Fruit fly (Drosophila melanogaster): ENCODE data around the gene CG42353.

Gene CG42353

dm6 chrX:16090179-16091144, 14.3 kb downstream of the CG42353 start (continued):
- TF ChIP-seq CkIIα-i1 (GFP tag; IDR thresholded peaks at IDR 0.05) (0 out of 2 replicates have a peak, but pooled peaks have one; percentile 58), Mes4 (GFP tag; optimal IDR thresholded peaks at IDR 0.05) (peak; percentile 72), CG1647 (GFP tag; optimal IDR thresholded peaks at IDR 0.05) (peak; percentile 90), Blimp-1 (GFP tag; optimal IDR thresholded peaks at IDR 0.05) (peak; percentile 72), Side (GFP tag; optimal IDR thresholded peaks at IDR 0.05) (peak; percentile 82), CG1529 (GFP tag; optimal IDR thresholded peaks at IDR 0.05) (peak; percentile 74), Rx (GFP tag; IDR thresholded peaks at IDR 0.05) (peak; percentile 86), CG3995 (GFP tag; optimal IDR thresholded peaks at IDR 0.05) (peak; percentile 74), Mad (GFP tag; optimal IDR thresholded peaks at IDR 0.05) (no peak), lilli (GFP tag; optimal IDR thresholded peaks at IDR 0.05) (peak; percentile 94), Doc2 (GFP tag; IDR thresholded peaks at IDR 0.05) (no peak; the same call in 1 of the 2 replicates), Pdp1 (GFP tag; optimal IDR thresholded peaks at IDR 0.05) (peak; percentile 89 to 94), usp (GFP tag; optimal IDR thresholded peaks at IDR 0.05) (no peak), az2 (GFP tag; optimal IDR thresholded peaks at IDR 0.05) (peak; percentile 92), CG42726 (GFP tag; IDR thresholded peaks at IDR 0.05; ENCODE audit: partially characterized antibody) (no peak), run (tag; optimal IDR thresholded peaks at IDR 0.05) (peak; percentile 75), CG14710 (tag; optimal IDR thresholded peaks at IDR 0.05) (peak; percentile 58), B-H2 (GFP tag; optimal IDR thresholded peaks at IDR 0.05) (peak; percentile 97), dm (GFP tag; optimal IDR thresholded peaks at IDR 0.05) (peak; percentile 63), fd96Cb (tag; optimal IDR thresholded peaks at IDR 0.05) (peak; percentile 78), zen (tag; optimal IDR thresholded peaks at IDR 0.05) (peak; percentile 54), CG2875 (GFP tag; optimal IDR thresholded peaks at IDR 0.05) (peak; percentile 77), ttk (GFP tag; IDR thresholded peaks at IDR 0.05) (peak; percentile 88), br (optimal IDR thresholded peaks at IDR 0.05) (no peak), Poxn (GFP tag; IDR thresholded peaks at IDR 0.05) (peak; percentile 80), sc (optimal IDR thresholded peaks at IDR 0.05) (no peak), sc (GFP tag; optimal IDR thresholded peaks at IDR 0.05) (peak; percentile 26), CG15011 (GFP tag; optimal IDR thresholded peaks at IDR 0.05) (peak; percentile 81), CG11695 (GFP tag; IDR thresholded peaks at IDR 0.05) (peak; percentile 87), CG12236 (GFP tag; optimal IDR thresholded peaks at IDR 0.05) (peak; percentile 70), CG7987 (GFP tag; optimal IDR thresholded peaks at IDR 0.05) (peak; percentile 74), CG9876 (GFP tag; optimal IDR thresholded peaks at IDR 0.05) (peak; percentile 67), Elba2 (GFP tag; optimal IDR thresholded peaks at IDR 0.05) (no peak), CG12155 (GFP tag; optimal IDR thresholded peaks at IDR 0.05) (peak; percentile 88), ranshi (GFP tag; IDR thresholded peaks at IDR 0.05) (peak; percentile 91), Abd-B (GFP tag; optimal IDR thresholded peaks at IDR 0.05) (peak; percentile 78), Ptx1 (GFP tag; IDR thresholded peaks at IDR 0.05) (peak; percentile 89), CG2199 (GFP tag; IDR thresholded peaks at IDR 0.05) (peak; percentile 49; the same call in 1 of the 3 replicates), bbx (GFP tag; IDR thresholded peaks at IDR 0.05; ENCODE audit: partially characterized antibody) (no peak), Oaz (GFP tag; IDR thresholded peaks at IDR 0.05) (peak; percentile 92), hb (GFP tag; IDR thresholded peaks at IDR 0.05; ENCODE audit: partially characterized antibody) (no peak), kah (GFP tag; optimal IDR thresholded peaks at IDR 0.05) (peak; percentile 80), Dek (tag; optimal IDR thresholded peaks at IDR 0.05) (peak; percentile 89), D (optimal IDR thresholded peaks at IDR 0.05) (no peak), D (GFP tag; optimal IDR thresholded peaks at IDR 0.05) (peak; percentile 72), Kr (GFP tag; optimal IDR thresholded peaks at IDR 0.05) (no peak), btn (GFP tag; optimal IDR thresholded peaks at IDR 0.05) (peak; percentile 80), pnt (GFP tag; optimal IDR thresholded peaks at IDR 0.05) (peak; percentile 76), tio (GFP tag; optimal IDR thresholded peaks at IDR 0.05) (peak; percentile 85)
